Worm (Caenorhabditis elegans) whole organism, late embryonic: ENCODE measurements around the gene F36H5.10.
"Not testable (repeated sequence)": the region's sequence is repeated elsewhere in the genome, so short reads cannot be mapped to it uniquely, and the experiment has no call there.

ENCODE experiments used
- C38D4.7 ChIP-seq: fragments of 200-800 bp; sonication (Bioruptor generic); optimal IDR thresholded peaks from 2 replicates; lab custom pipeline; 2018; ENCODE audit warnings: mild to moderate bottlenecking, missing genetic modification characterization, moderate library complexity, missing compliant biosample characterization
- F13H6.1 ChIP-seq: sonication (generic microtip); optimal IDR thresholded peaks from 2 replicates; lab custom pipeline; 2016; ENCODE audit warnings: missing genetic modification characterization, missing compliant biosample characterization
- K02D7.2 ChIP-seq: sonication (generic microtip); optimal IDR thresholded peaks from 2 replicates; lab custom pipeline; 2017; ENCODE audit warnings: mild to moderate bottlenecking, missing genetic modification characterization, missing compliant biosample characterization
- T23F11.4 ChIP-seq: fragments of 200-800 bp; sonication (Bioruptor generic); optimal IDR thresholded peaks from 2 replicates; lab custom pipeline; 2018; ENCODE audit warnings: mild to moderate bottlenecking, missing genetic modification characterization, missing compliant biosample characterization
- ahr-1 ChIP-seq: sonication (generic microtip); optimal IDR thresholded peaks from 2 replicates; lab custom pipeline; 2016; ENCODE audit warnings: missing genetic modification characterization, missing compliant biosample characterization
- ama-1 ChIP-seq: fragments of 150-350 bp; optimal IDR thresholded peaks from 2 replicates; lab custom pipeline; 2014
- ceh-14 ChIP-seq: sonication (generic microtip); optimal IDR thresholded peaks from 2 replicates; lab custom pipeline; 2016; ENCODE audit warnings: missing genotype, missing genetic modification characterization, missing compliant biosample characterization
- ceh-19 ChIP-seq: fragments of 200-800 bp; sonication (Bioruptor generic); optimal IDR thresholded peaks from 2 replicates; lab custom pipeline; 2018; ENCODE audit warnings: mild to moderate bottlenecking, missing genetic modification characterization, missing compliant biosample characterization
- ceh-2 ChIP-seq: sonication (generic microtip); optimal IDR thresholded peaks from 2 replicates; lab custom pipeline; 2016; ENCODE audit warnings: missing genotype, missing genetic modification characterization, missing compliant biosample characterization
- ceh-31 ChIP-seq: sonication (generic microtip); optimal IDR thresholded peaks from 2 replicates; lab custom pipeline; 2016; ENCODE audit warnings: missing genetic modification characterization, missing compliant biosample characterization
- ceh-34 ChIP-seq: sonication (generic microtip); optimal IDR thresholded peaks from 2 replicates; lab custom pipeline; 2016; ENCODE audit warnings: mild to moderate bottlenecking, missing genetic modification characterization, missing compliant biosample characterization
- ceh-45 ChIP-seq: fragments of 200-800 bp; sonication (Bioruptor generic); IDR thresholded peaks from 2 replicates; pipeline ENCODE4 v1.3.6; 2022; ENCODE audit warnings: missing genetic modification reagents, missing genetic modification characterization, missing compliant biosample characterization
- che-1 ChIP-seq: sonication (generic microtip); optimal IDR thresholded peaks from 2 replicates; lab custom pipeline; 2016; ENCODE audit warnings: mild to moderate bottlenecking, missing genetic modification characterization, missing compliant biosample characterization
- dve-1 ChIP-seq: sonication (generic microtip); optimal IDR thresholded peaks from 2 replicates; lab custom pipeline; 2017; ENCODE audit warnings: antibody characterized with exemption, mild to moderate bottlenecking, missing genetic modification characterization, missing compliant biosample characterization
- elt-2 ChIP-seq: sonication (generic microtip); optimal IDR thresholded peaks from 2 replicates; lab custom pipeline; 2016; ENCODE audit warnings: missing genetic modification reagents, missing genetic modification characterization, missing compliant biosample characterization
- elt-4 ChIP-seq: sonication (generic microtip); optimal IDR thresholded peaks from 2 replicates; lab custom pipeline; 2016; ENCODE audit warnings: missing genetic modification characterization, missing compliant biosample characterization
- ets-4 ChIP-seq: sonication (generic microtip); optimal IDR thresholded peaks from 2 replicates; lab custom pipeline; 2016; ENCODE audit warnings: missing genetic modification characterization, missing compliant biosample characterization
- fkh-10 ChIP-seq: fragments of 150-350 bp; optimal IDR thresholded peaks from 2 replicates; lab custom pipeline; 2014; ENCODE audit warnings: missing biosample characterization, missing genetic modification reagents, missing genetic modification characterization
- hlh-8 ChIP-seq: sonication (generic microtip); optimal IDR thresholded peaks from 2 replicates; lab custom pipeline; 2016; ENCODE audit warnings: missing genotype, missing genetic modification characterization, missing compliant biosample characterization
- lim-6 ChIP-seq: sonication (generic microtip); optimal IDR thresholded peaks from 2 replicates; lab custom pipeline; 2016; ENCODE audit warnings: missing genetic modification characterization, missing compliant biosample characterization
- lin-11 ChIP-seq: fragments of 200-800 bp; sonication (Bioruptor generic); optimal IDR thresholded peaks from 2 replicates; lab custom pipeline; 2018; ENCODE audit warnings: mild to moderate bottlenecking, missing genetic modification characterization, missing compliant biosample characterization
- madf-2 ChIP-seq: sonication (generic microtip); optimal IDR thresholded peaks from 2 replicates; lab custom pipeline; 2017; ENCODE audit warnings: missing genetic modification characterization, missing compliant biosample characterization
- nfya-1 ChIP-seq: sonication (generic microtip); optimal IDR thresholded peaks from 2 replicates; lab custom pipeline; 2017; ENCODE audit warnings: missing genetic modification characterization, mild to moderate bottlenecking, missing compliant biosample characterization, antibody characterized with exemption, moderate library complexity
- nhr-11 ChIP-seq: fragments of 150-350 bp; optimal IDR thresholded peaks from 2 replicates; lab custom pipeline; 2014; ENCODE audit warnings: missing biosample characterization, missing genetic modification characterization
- npax-4 ChIP-seq: sonication (generic microtip); optimal IDR thresholded peaks from 2 replicates; lab custom pipeline; 2016; ENCODE audit warnings: missing genetic modification characterization, missing compliant biosample characterization
- odd-2 ChIP-seq: sonication (generic microtip); optimal IDR thresholded peaks from 2 replicates; lab custom pipeline; 2017; ENCODE audit warnings: antibody characterized with exemption, mild to moderate bottlenecking, missing genetic modification characterization, missing compliant biosample characterization
- pag-3 ChIP-seq: sonication (generic microtip); optimal IDR thresholded peaks from 2 replicates; lab custom pipeline; 2016; ENCODE audit warnings: missing compliant biosample characterization, missing genetic modification characterization, borderline replicate concordance
- pat-9 ChIP-seq: fragments of 200-800 bp; sonication (Bioruptor generic); optimal IDR thresholded peaks from 2 replicates; lab custom pipeline; 2018; ENCODE audit warnings: mild to moderate bottlenecking, missing genetic modification characterization, moderate library complexity, missing compliant biosample characterization
- pax-1 ChIP-seq: fragments of 150-350 bp; optimal IDR thresholded peaks from 2 replicates; lab custom pipeline; 2014; ENCODE audit warnings: missing biosample characterization, missing genetic modification characterization
- pha-2 ChIP-seq: sonication (generic microtip); optimal IDR thresholded peaks from 2 replicates; lab custom pipeline; 2017; ENCODE audit warnings: mild to moderate bottlenecking, missing genetic modification characterization, missing compliant biosample characterization
- pha-4 ChIP-seq: fragments of 150-350 bp; optimal IDR thresholded peaks from 2 replicates; lab custom pipeline; 2018; ENCODE audit warnings: missing biosample characterization, missing genetic modification reagents, missing genetic modification characterization
- pqm-1 ChIP-seq: sonication (generic microtip); optimal IDR thresholded peaks from 2 replicates; lab custom pipeline; 2016; ENCODE audit warnings: missing genetic modification characterization, missing compliant biosample characterization
- pros-1 ChIP-seq: fragments of 150-350 bp; optimal IDR thresholded peaks from 2 replicates; lab custom pipeline; 2014; ENCODE audit warnings: missing biosample characterization, missing genetic modification reagents, missing genetic modification characterization
- sox-2 ChIP-seq: fragments of 200-800 bp; sonication (Bioruptor generic); IDR thresholded peaks from 2 replicates; pipeline ENCODE4 v1.3.6; 2022; ENCODE audit warnings: missing genetic modification reagents, missing genetic modification characterization, missing compliant biosample characterization
- ttx-3 ChIP-seq: sonication (generic microtip); optimal IDR thresholded peaks from 2 replicates; lab custom pipeline; 2016; ENCODE audit warnings: missing genetic modification reagents, missing genetic modification characterization, missing compliant biosample characterization
- unc-55 ChIP-seq: sonication (generic microtip); optimal IDR thresholded peaks from 2 replicates; lab custom pipeline; 2017; ENCODE audit warnings: missing biosample characterization, missing genetic modification reagents, missing genetic modification characterization
- ztf-16 ChIP-seq: sonication (generic microtip); optimal IDR thresholded peaks from 2 replicates; lab custom pipeline; 2017; ENCODE audit warnings: missing genetic modification characterization, missing compliant biosample characterization

Gene F36H5.10

DNA sequence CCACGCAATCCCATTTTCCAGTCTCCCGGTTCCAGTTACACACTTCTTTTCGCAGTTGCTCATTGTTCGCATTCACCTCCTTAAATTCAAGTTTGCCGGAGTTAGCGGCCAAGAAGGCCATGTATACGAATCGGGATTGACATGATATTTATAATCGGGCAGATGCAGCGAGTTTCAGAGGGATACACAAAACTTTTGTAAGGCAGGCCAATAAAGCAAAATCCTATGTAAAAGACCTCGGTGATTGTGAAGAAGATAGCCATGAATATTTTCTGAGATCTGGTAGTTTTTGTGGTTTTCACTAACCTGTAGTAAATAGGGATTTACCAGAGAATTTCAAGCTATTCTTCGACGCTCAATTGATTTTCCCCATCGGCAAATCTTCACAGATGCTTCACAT, 9.6 kb downstream of the F36H5.10 start:
- TF ChIP-seq fkh-10 (no peak), pros-1 (tag; lab: Kevin White, UChicago) (no peak), ceh-45 (GFP tag; lab: Robert Waterston, UW) (no peak), nhr-11 (tag; lab: Kevin White, UChicago) (no peak), ceh-2 (no peak), ceh-34 (no peak), npax-4 (no peak), dve-1 (tag; lab: Kevin White, UChicago) (no peak), unc-55 (GFP tag; lab: Kevin White, UChicago) (no peak), ceh-19 (GFP tag; lab: Kevin White, UChicago) (no peak), madf-2 (tag; lab: Kevin White, UChicago) (no peak), ets-4 (tag; lab: Kevin White, UChicago) (no peak), pax-1 (tag; lab: Kevin White, UChicago) (no peak), sox-2 (no peak), F13H6.1 (no peak), pqm-1 (tag; lab: Kevin White, UChicago) (no peak), hlh-8 (tag; lab: Kevin White, UChicago) (no peak), ceh-14 (no peak)

DNA sequence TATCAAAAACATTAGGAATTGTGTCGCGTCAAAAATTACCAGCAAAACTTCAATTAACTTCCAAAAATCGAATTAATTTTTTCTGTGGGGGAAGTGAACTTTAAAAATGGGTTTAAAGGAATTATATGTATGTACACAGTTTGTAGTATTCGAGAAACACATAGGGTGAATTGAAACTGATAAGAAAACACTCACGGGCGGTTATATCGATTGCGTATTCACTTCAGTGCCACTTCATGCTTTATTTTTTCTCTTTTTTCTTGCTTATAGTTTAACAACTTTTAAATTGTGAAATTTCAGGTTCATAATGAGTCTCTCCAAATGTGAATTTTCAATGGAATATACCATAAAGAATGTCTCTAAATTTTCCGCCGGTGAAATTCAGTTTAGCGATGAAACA, 14.2 kb downstream of the F36H5.10 start, which contains the start of gene math-26:
TSS of gene math-26 (plus strand) at position 301 of the 400 bp plus-strand sequence.
- not testable (repeated sequence) for TF ChIP-seq pag-3; K02D7.2; lim-6 (tag; lab: Kevin White, UChicago)

DNA sequence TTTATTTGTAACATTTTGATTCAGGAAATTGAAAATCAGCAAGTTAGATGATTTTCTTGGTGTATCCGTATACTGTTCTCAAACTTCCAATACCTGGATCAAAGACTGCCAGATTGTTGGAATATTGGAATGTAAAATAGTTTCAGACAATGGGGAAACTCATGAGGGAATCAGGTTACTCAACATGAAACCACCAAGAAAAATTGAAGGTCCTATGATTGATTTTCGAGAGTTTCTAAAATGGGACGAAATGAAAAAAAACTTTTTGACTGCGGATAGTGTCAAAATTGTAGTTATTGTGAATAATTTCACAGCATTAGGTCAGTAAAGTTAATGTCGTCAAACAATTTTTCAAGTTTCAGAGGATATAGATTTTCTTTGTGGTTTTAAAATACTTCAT, 14.7 kb downstream of the F36H5.10 start, which contains the start of gene math-3:
TSS of gene math-3 (plus strand) at position 301 of the 400 bp plus-strand sequence.
- TF ChIP-seq sox-2: no peak
- TF ChIP-seq npax-4: no peak
- no peak for TF ChIP-seq lin-11 (tag; lab: Kevin White, UChicago)
- TF ChIP-seq ztf-16 (tag; lab: Kevin White, UChicago): no peak
- no peak for TF ChIP-seq elt-2 (tag; lab: Kevin White, UChicago)

DNA sequence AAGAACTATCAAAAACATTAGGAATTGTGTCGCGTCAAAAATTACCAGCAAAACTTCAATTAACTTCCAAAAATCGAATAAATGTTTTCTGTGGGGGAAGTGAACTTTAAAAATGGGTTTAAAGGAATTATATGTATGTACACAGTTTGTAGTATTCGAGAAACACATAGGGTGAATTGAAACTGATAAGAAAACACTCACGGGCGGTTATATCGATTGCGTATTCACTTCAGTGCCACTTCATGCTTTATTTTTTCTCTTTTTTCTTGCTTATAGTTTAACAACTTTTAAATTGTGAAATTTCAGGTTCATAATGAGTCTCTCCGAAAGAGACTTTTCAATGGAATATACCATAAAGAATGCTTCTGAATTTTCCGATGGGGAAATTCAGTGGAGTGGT, 18.1 kb downstream of the F36H5.10 start, which contains the start of gene F36H5.14:
TSS of gene F36H5.14 (plus strand) at position 301 of the 400 bp plus-strand sequence.
- TF ChIP-seq pha-4 (tag; lab: Kevin White, UChicago); ceh-31 (tag; lab: Kevin White, UChicago); C38D4.7 (GFP tag; lab: Kevin White, UChicago): not testable (repeated sequence)

DNA sequence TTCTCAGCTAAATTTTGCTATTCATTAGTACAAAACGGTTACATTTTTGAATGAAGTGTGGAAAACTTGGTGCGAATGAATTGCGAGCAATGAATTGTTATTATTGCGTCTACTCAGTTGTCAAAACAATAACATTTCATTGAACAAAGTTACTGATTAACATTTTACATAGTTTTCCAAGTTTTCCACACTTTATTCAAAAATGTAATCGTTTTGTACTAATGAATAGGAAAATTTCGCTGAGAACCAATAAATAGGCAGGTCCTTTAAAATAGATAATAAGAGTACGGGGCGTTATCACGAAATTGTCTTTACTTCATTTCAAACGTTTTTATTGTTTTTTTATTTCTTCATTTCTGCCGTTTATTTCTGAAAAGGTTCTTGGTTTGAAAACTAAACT, 25.3 kb downstream of the F36H5.10 start, which contains the start of gene math-4:
TSS of gene math-4 (minus strand) at position 101 of the 400 bp plus-strand sequence.
- TF ChIP-seq ama-1 (no peak), K02D7.2 (no peak), ceh-14 (no peak), dve-1 (tag; lab: Kevin White, UChicago) (no peak), T23F11.4 (GFP tag; lab: Kevin White, UChicago) (no peak), lin-11 (tag; lab: Kevin White, UChicago) (no peak), che-1 (no peak), ahr-1 (tag; lab: Kevin White, UChicago) (no peak), ceh-34 (no peak), pha-2 (tag; lab: Kevin White, UChicago) (no peak), ceh-31 (tag; lab: Kevin White, UChicago) (no peak), elt-2 (tag; lab: Kevin White, UChicago) (no peak), pat-9 (tag; lab: Kevin White, UChicago) (no peak), elt-4 (tag; lab: Kevin White, UChicago) (no peak), ttx-3 (no peak), npax-4 (no peak), unc-55 (GFP tag; lab: Kevin White, UChicago) (no peak), nfya-1 (no peak), odd-2 (tag; lab: Kevin White, UChicago) (no peak), pag-3 (no peak)
